Fruit fly (Drosophila melanogaster) whole organism, embryonic: ENCODE data around the gene CG12020.

Source experiments
- Atf3 ChIP-seq: fragments of 200-800 bp; sonication (Bioruptor generic); optimal IDR thresholded peaks from 3 replicates; lab custom pipeline; 2016; ENCODE audit warnings: missing biosample characterization, missing genetic modification characterization
- CG11398 ChIP-seq: fragments of 200-800 bp; sonication (Bioruptor generic); optimal IDR thresholded peaks from 2 replicates; lab custom pipeline; 2016; ENCODE audit warnings: missing biosample characterization, missing genetic modification characterization
- CG15011 ChIP-seq: fragments of 200-800 bp; sonication (Bioruptor generic); optimal IDR thresholded peaks from 3 replicates; lab custom pipeline; 2018; ENCODE audit warnings: missing biosample characterization, mild to moderate bottlenecking, missing genetic modification characterization
- CG17328 ChIP-seq: fragments of 200-800 bp; sonication (Bioruptor generic); IDR thresholded peaks from 2 replicates; pipeline ENCODE4 v1.3.6; 2022; ENCODE audit warnings: missing biosample characterization, missing genetic modification characterization
- CG17385 ChIP-seq: fragments of 200-800 bp; sonication (Bioruptor generic); optimal IDR thresholded peaks from 3 replicates; lab custom pipeline; 2018; ENCODE audit warnings: missing biosample characterization, mild to moderate bottlenecking, missing genetic modification characterization
- CG17829 ChIP-seq: fragments of 200-800 bp; optimal IDR thresholded peaks from 2 replicates; lab custom pipeline; 2019; ENCODE audit warnings: missing biosample characterization, mild to moderate bottlenecking, missing genetic modification characterization, moderate library complexity
- CG2116 ChIP-seq: fragments of 200-800 bp; sonication (Bioruptor generic); optimal IDR thresholded peaks from 3 replicates; lab custom pipeline; 2018; ENCODE audit warnings: missing biosample characterization, mild to moderate bottlenecking, missing genetic modification characterization
- CG2678 ChIP-seq: fragments of 200-800 bp; sonication (Bioruptor generic); optimal IDR thresholded peaks from 3 replicates; lab custom pipeline; 2019; ENCODE audit warnings: missing biosample characterization, mild to moderate bottlenecking, missing genetic modification characterization, moderate library complexity
- CG30431 ChIP-seq: fragments of 200-800 bp; sonication (Bioruptor generic); optimal IDR thresholded peaks from 2 replicates; lab custom pipeline; 2017; ENCODE audit warnings: missing biosample characterization, missing genetic modification characterization
- CG34422 ChIP-seq: fragments of 200-800 bp; sonication (Bioruptor generic); IDR thresholded peaks from 3 replicates; pipeline ENCODE4 v1.3.6; 2022; ENCODE audit warnings: missing biosample characterization, missing genetic modification characterization
- CG42726 ChIP-seq: fragments of 200-800 bp; sonication (Bioruptor generic); IDR thresholded peaks from 2 replicates; pipeline ENCODE4 v1.3.6; 2022; ENCODE audit warnings: missing biosample characterization, missing genetic modification characterization; ENCODE audit not compliant: partially characterized antibody
- CG5953 ChIP-seq: fragments of 200-800 bp; sonication (Bioruptor generic); IDR thresholded peaks from 2 replicates; pipeline ENCODE4 v1.3.6; 2022; ENCODE audit warnings: missing biosample characterization, missing genetic modification characterization
- CG6654 ChIP-seq: fragments of 200-800 bp; sonication (Bioruptor generic); optimal IDR thresholded peaks from 2 replicates; lab custom pipeline; 2017; ENCODE audit warnings: missing biosample characterization, mild to moderate bottlenecking, missing genetic modification characterization
- CG7745 ChIP-seq: fragments of 200-800 bp; sonication (Bioruptor generic); optimal IDR thresholded peaks from 2 replicates; lab custom pipeline; 2018; ENCODE audit warnings: missing biosample characterization, mild to moderate bottlenecking, missing genetic modification characterization, moderate library complexity
- CTCF ChIP-seq: fragments of 200-800 bp; sonication (Bioruptor generic); optimal IDR thresholded peaks from 2 replicates; lab custom pipeline; 2017; ENCODE audit warnings: missing biosample characterization, mild to moderate bottlenecking, missing genetic modification characterization, moderate library complexity
- CoRest ChIP-seq: fragments of 200-800 bp; sonication (Bioruptor generic); optimal IDR thresholded peaks from 3 replicates; lab custom pipeline; 2018; ENCODE audit warnings: missing biosample characterization, mild to moderate bottlenecking, missing genetic modification characterization, moderate library complexity
- CrebB ChIP-seq: fragments of 200-800 bp; sonication (Bioruptor generic); optimal IDR thresholded peaks from 3 replicates; lab custom pipeline; 2018; ENCODE audit warnings: missing biosample characterization, mild to moderate bottlenecking, missing genetic modification characterization
- Dbx ChIP-seq: fragments of 200-800 bp; sonication (Bioruptor generic); IDR thresholded peaks from 3 replicates; pipeline ENCODE4 v1.3.6; 2022; ENCODE audit warnings: missing biosample characterization, missing genetic modification characterization
- Dek ChIP-seq: fragments of 200-800 bp; sonication (Bioruptor generic); optimal IDR thresholded peaks from 3 replicates; lab custom pipeline; 2019; ENCODE audit warnings: missing biosample characterization, mild to moderate bottlenecking, missing genetic modification characterization, moderate library complexity
- E2f1 ChIP-seq: fragments of 200-800 bp; sonication (Bioruptor generic); IDR thresholded peaks from 2 replicates; pipeline ENCODE4 v1.3.6; 2022; ENCODE audit warnings: missing biosample characterization, missing genetic modification characterization
- Fer2 ChIP-seq: fragments of 200-800 bp; sonication (Bioruptor generic); optimal IDR thresholded peaks from 2 replicates; lab custom pipeline; 2018; ENCODE audit warnings: missing biosample characterization, mild to moderate bottlenecking, missing genetic modification characterization, moderate library complexity
- HmgZ ChIP-seq: fragments of 200-800 bp; sonication (Bioruptor generic); optimal IDR thresholded peaks from 2 replicates; lab custom pipeline; 2018; ENCODE audit warnings: missing biosample characterization, mild to moderate bottlenecking, missing genetic modification characterization
- Hmx ChIP-seq: fragments of 200-800 bp; sonication (Bioruptor generic); optimal IDR thresholded peaks from 2 replicates; lab custom pipeline; 2016; ENCODE audit warnings: missing biosample characterization, missing genetic modification characterization
- Hr51 ChIP-seq, 2 experiments: fragments of 200-800 bp; sonication (Bioruptor generic); optimal IDR thresholded peaks; 2 replicates in 1 of 2; 3 replicates in 1 of 2; lab custom pipeline; 2016 to 2018; ENCODE audit warnings: missing biosample characterization in 2 of 2, missing genetic modification characterization in 2 of 2, mild to moderate bottlenecking in 1 of 2, moderate library complexity in 1 of 2
- Neu2 ChIP-seq: fragments of 200-800 bp; sonication (Bioruptor generic); optimal IDR thresholded peaks from 3 replicates; lab custom pipeline; 2016; ENCODE audit warnings: missing biosample characterization, missing genetic modification characterization, borderline replicate concordance
- Rx ChIP-seq: fragments of 200-800 bp; sonication (Bioruptor generic); IDR thresholded peaks from 2 replicates; pipeline ENCODE4 v1.3.6; 2022; ENCODE audit warnings: missing biosample characterization, missing genetic modification characterization
- Side ChIP-seq: fragments of 200-800 bp; sonication (Bioruptor generic); optimal IDR thresholded peaks from 2 replicates; lab custom pipeline; 2016; ENCODE audit warnings: missing biosample characterization, missing genetic modification characterization
- Six4 ChIP-seq: fragments of 200-800 bp; sonication (Bioruptor generic); optimal IDR thresholded peaks from 2 replicates; lab custom pipeline; 2016; ENCODE audit warnings: missing biosample characterization, missing genetic modification characterization
- Sox100B ChIP-seq: fragments of 200-800 bp; sonication (Bioruptor generic); optimal IDR thresholded peaks from 3 replicates; lab custom pipeline; 2018; ENCODE audit warnings: missing biosample characterization, mild to moderate bottlenecking, missing genetic modification characterization
- ap ChIP-seq: fragments of 200-800 bp; sonication (Bioruptor generic); IDR thresholded peaks from 2 replicates; pipeline ENCODE4 v1.3.6; 2022; ENCODE audit warnings: missing biosample characterization, missing genetic modification characterization
- bigmax ChIP-seq: fragments of 200-800 bp; sonication (Bioruptor generic); optimal IDR thresholded peaks from 2 replicates; lab custom pipeline; 2018; ENCODE audit warnings: missing biosample characterization, mild to moderate bottlenecking, missing genetic modification characterization
- cato ChIP-seq: fragments of 200-800 bp; sonication (Bioruptor generic); optimal IDR thresholded peaks from 2 replicates; lab custom pipeline; 2016; ENCODE audit warnings: missing biosample characterization, missing genetic modification characterization, borderline replicate concordance
- crol ChIP-seq: fragments of 200-800 bp; sonication (Bioruptor generic); IDR thresholded peaks from 2 replicates; pipeline ENCODE4 v1.3.6; 2022; ENCODE audit warnings: missing biosample characterization, missing genetic modification characterization
- crp ChIP-seq, 2 experiments: fragments of 200-800 bp; sonication (Bioruptor generic); optimal IDR thresholded peaks; 2 replicates in 1 of 2; 3 replicates in 1 of 2; lab custom pipeline; 2017; ENCODE audit warnings: missing biosample characterization in 2 of 2, missing genetic modification characterization in 2 of 2, mild to moderate bottlenecking in 1 of 2, moderate library complexity in 1 of 2
- dm ChIP-seq: fragments of 200-800 bp; sonication (Bioruptor generic); optimal IDR thresholded peaks from 3 replicates; lab custom pipeline; 2016; ENCODE audit warnings: missing biosample characterization, missing genetic modification characterization
- dpn ChIP-seq, 2 experiments: fragments of 200-800 bp; sonication (Bioruptor generic); optimal IDR thresholded peaks; 3 replicates each; lab custom pipeline; 2016; ENCODE audit warnings: missing biosample characterization in 2 of 2, missing genetic modification characterization in 2 of 2
- fd3F ChIP-seq: fragments of 200-800 bp; sonication (Bioruptor generic); optimal IDR thresholded peaks from 2 replicates; lab custom pipeline; 2018; ENCODE audit warnings: missing biosample characterization, mild to moderate bottlenecking, missing genetic modification characterization, moderate library complexity
- grau ChIP-seq: fragments of 200-800 bp; optimal IDR thresholded peaks from 3 replicates; lab custom pipeline; 2019; ENCODE audit warnings: missing biosample characterization, mild to moderate bottlenecking, missing genetic modification characterization, moderate library complexity
- her ChIP-seq: fragments of 200-800 bp; sonication (Bioruptor generic); optimal IDR thresholded peaks from 2 replicates; lab custom pipeline; 2016; ENCODE audit warnings: missing biosample characterization, missing genetic modification characterization
- ind ChIP-seq: fragments of 200-800 bp; sonication (Bioruptor generic); optimal IDR thresholded peaks from 3 replicates; lab custom pipeline; 2016; ENCODE audit warnings: missing biosample characterization, missing genetic modification characterization
- jing ChIP-seq: fragments of 200-800 bp; sonication (Bioruptor generic); optimal IDR thresholded peaks from 2 replicates; lab custom pipeline; 2018; ENCODE audit warnings: missing biosample characterization, mild to moderate bottlenecking, missing genetic modification characterization
- jumu ChIP-seq: fragments of 200-800 bp; sonication (Bioruptor generic); optimal IDR thresholded peaks from 3 replicates; lab custom pipeline; 2016; ENCODE audit warnings: missing biosample characterization, missing genetic modification characterization
- lilli ChIP-seq: fragments of 200-800 bp; sonication (Bioruptor generic); optimal IDR thresholded peaks from 3 replicates; lab custom pipeline; 2016; ENCODE audit warnings: missing biosample characterization, missing genetic modification characterization
- pnt ChIP-seq: fragments of 200-800 bp; sonication (Bioruptor generic); optimal IDR thresholded peaks from 3 replicates; lab custom pipeline; 2016; ENCODE audit warnings: missing biosample characterization, missing genetic modification characterization
- pros ChIP-seq: fragments of 200-800 bp; sonication (Bioruptor generic); optimal IDR thresholded peaks from 3 replicates; lab custom pipeline; 2019; ENCODE audit warnings: missing biosample characterization, mild to moderate bottlenecking, missing genetic modification characterization, moderate library complexity
- sim ChIP-seq: fragments of 200-800 bp; sonication (Bioruptor generic); IDR thresholded peaks from 2 replicates; pipeline ENCODE4 v1.3.6; 2022; ENCODE audit warnings: missing biosample characterization, missing genetic modification characterization
- so ChIP-seq: fragments of 200-800 bp; sonication (Bioruptor generic); IDR thresholded peaks from 3 replicates; pipeline ENCODE4 v1.3.6; 2022; ENCODE audit warnings: missing biosample characterization, missing genetic modification characterization
- sr ChIP-seq: fragments of 200-800 bp; sonication (Bioruptor generic); IDR thresholded peaks from 3 replicates; pipeline ENCODE4 v1.3.6; 2022; ENCODE audit warnings: missing biosample characterization, missing genetic modification characterization
- wdn ChIP-seq: fragments of 200-800 bp; sonication (Bioruptor generic); IDR thresholded peaks from 2 replicates; pipeline ENCODE4 v1.3.6; 2022; ENCODE audit warnings: missing biosample characterization, missing genetic modification characterization
- zen ChIP-seq: fragments of 200-800 bp; sonication (Bioruptor generic); optimal IDR thresholded peaks from 3 replicates; lab custom pipeline; 2018; ENCODE audit warnings: missing biosample characterization, mild to moderate bottlenecking, missing genetic modification characterization, moderate library complexity

Gene CG12020

DNA sequence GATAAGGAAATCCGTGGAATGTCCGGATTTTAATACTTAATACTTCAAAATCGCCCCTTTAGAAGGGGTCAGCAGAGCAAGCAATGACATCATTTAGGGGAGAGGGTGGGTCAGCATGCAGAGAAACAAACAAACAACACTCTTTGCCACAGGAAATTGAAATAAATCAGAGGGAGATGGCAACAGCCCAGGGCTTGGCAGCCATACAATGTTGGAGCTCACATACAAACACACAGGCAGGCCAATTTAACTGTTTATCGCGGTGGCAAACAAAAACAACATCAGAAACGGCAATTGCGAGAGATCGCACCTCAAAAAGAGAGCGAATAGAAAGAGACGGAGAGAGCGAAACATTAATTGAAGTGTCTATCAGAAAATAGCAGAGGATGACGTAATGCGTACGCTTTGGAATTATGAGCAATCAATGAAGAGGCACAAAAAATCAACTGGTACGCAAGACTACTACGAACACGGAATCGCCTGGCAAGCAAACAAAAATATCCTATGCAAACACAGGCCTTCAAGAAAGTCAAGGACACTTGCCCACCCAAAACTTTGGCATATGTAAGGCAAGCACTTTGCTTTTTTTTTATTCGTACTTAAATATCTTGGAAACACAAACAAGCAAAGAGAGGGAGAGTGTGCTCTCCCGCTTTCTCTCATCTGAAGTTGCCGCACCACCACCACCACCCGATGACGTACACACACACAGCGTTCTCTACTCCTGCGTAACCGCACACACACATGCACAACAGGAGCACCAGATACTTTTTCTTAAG lies 2.8 kb upstream of the CG12020 start (continued):
- no peak for TF ChIP-seq Hr51 (GFP tag; optimal IDR thresholded peaks at IDR 0.05; lab: Kevin White, UChicago)
- no peak for TF ChIP-seq Sox100B (GFP tag; lab: Kevin White, UChicago)
- no peak for TF ChIP-seq Hmx (GFP tag; lab: Kevin White, UChicago)
- TF ChIP-seq dm (GFP tag; lab: Kevin White, UChicago): no peak
- TF ChIP-seq E2f1 (GFP tag; lab: Robert Waterston, UW): no peak; the same call in 1 of the 2 replicates
- peak; percentile 67 for TF ChIP-seq pros (GFP tag; lab: Kevin White, UChicago)
- TF ChIP-seq dpn (GFP tag; optimal IDR thresholded peaks at IDR 0.05; lab: Kevin White, UChicago): peak in 1 of 2 experiments; percentile 36
- TF ChIP-seq ap (GFP tag; lab: Robert Waterston, UW): no peak
- peak; percentile 56 for TF ChIP-seq HmgZ
- no peak for TF ChIP-seq CG6654 (GFP tag; lab: Kevin White, UChicago)
- TF ChIP-seq Neu2: no peak
- TF ChIP-seq CG17328 (GFP tag; lab: Robert Waterston, UW): no peak
- TF ChIP-seq Side (GFP tag; lab: Kevin White, UChicago): no peak
- no peak for TF ChIP-seq Dek (tag; lab: Kevin White, UChicago)
- no peak for TF ChIP-seq bigmax (GFP tag; lab: Kevin White, UChicago)
- TF ChIP-seq so (GFP tag; lab: Robert Waterston, UW): peak; percentile 59; the same call in 1 of the 3 replicates
- TF ChIP-seq ind: no peak
- TF ChIP-seq fd3F (GFP tag; lab: Kevin White, UChicago): no peak
- no peak for TF ChIP-seq CoRest (tag; lab: Kevin White, UChicago)
- no peak for TF ChIP-seq CG17385 (GFP tag; lab: Kevin White, UChicago)
- no peak for TF ChIP-seq crp (GFP tag; optimal IDR thresholded peaks at IDR 0.05; lab: Kevin White, UChicago)
- no peak for TF ChIP-seq jing
- TF ChIP-seq CrebB (tag; lab: Kevin White, UChicago): peak; percentile 47
- TF ChIP-seq CG2678 (tag; lab: Kevin White, UChicago): peak; percentile 42
- peak; percentile 61; the same call in 1 of the 3 replicates for TF ChIP-seq Dbx
- TF ChIP-seq sim (GFP tag; lab: Robert Waterston, UW): 0 out of 2 replicates have a peak, but pooled peaks have one; percentile 20
- TF ChIP-seq CG11398 (GFP tag; lab: Kevin White, UChicago): peak; percentile 27
- no peak for TF ChIP-seq CG17829 (tag; lab: Kevin White, UChicago)
- TF ChIP-seq grau (tag; lab: Kevin White, UChicago): peak; percentile 3
- TF ChIP-seq CG42726 (GFP tag; lab: Robert Waterston, UW): no peak
- peak; percentile 77 for TF ChIP-seq Atf3 (GFP tag; lab: Kevin White, UChicago)
- no peak for TF ChIP-seq CG7745
- no peak for TF ChIP-seq CTCF (GFP tag; lab: Kevin White, UChicago)
- 0 out of 2 replicates have a peak, but pooled peaks have one; percentile 44 for TF ChIP-seq wdn (GFP tag; lab: Robert Waterston, UW)
- TF ChIP-seq lilli (GFP tag; lab: Kevin White, UChicago): peak; percentile 13
- no peak for TF ChIP-seq Six4
- no peak for TF ChIP-seq jumu (GFP tag; lab: Kevin White, UChicago)
- peak; percentile 74 for TF ChIP-seq crol (GFP tag; lab: Robert Waterston, UW)
- TF ChIP-seq Fer2 (tag; lab: Kevin White, UChicago): no peak
- TF ChIP-seq pnt (GFP tag; lab: Kevin White, UChicago): no peak
- no peak for TF ChIP-seq zen (tag; lab: Kevin White, UChicago)
- no peak for TF ChIP-seq CG30431 (GFP tag; lab: Kevin White, UChicago)
- peak; percentile 63; the same call in 2 of the 3 replicates for TF ChIP-seq CG34422 (GFP tag; lab: Robert Waterston, UW)
- no peak for TF ChIP-seq CG5953
- TF ChIP-seq CG2116 (GFP tag; lab: Kevin White, UChicago): no peak
- TF ChIP-seq Rx (GFP tag; lab: Robert Waterston, UW): no peak
- TF ChIP-seq CG15011 (GFP tag; lab: Kevin White, UChicago): no peak
- TF ChIP-seq her (GFP tag; lab: Kevin White, UChicago): peak; percentile 41
- no peak for TF ChIP-seq cato (GFP tag; lab: Kevin White, UChicago)
- TF ChIP-seq sr (GFP tag; lab: Robert Waterston, UW): no peak
